Fruit fly (Drosophila melanogaster): ENCODE results near the gene Mst77Y-4.
"Not testable (repeated sequence)": the region's sequence is repeated elsewhere in the genome, so short reads cannot be mapped to it uniquely, and the experiment has no call there.

The Mst77Y-4 gene

DNA sequence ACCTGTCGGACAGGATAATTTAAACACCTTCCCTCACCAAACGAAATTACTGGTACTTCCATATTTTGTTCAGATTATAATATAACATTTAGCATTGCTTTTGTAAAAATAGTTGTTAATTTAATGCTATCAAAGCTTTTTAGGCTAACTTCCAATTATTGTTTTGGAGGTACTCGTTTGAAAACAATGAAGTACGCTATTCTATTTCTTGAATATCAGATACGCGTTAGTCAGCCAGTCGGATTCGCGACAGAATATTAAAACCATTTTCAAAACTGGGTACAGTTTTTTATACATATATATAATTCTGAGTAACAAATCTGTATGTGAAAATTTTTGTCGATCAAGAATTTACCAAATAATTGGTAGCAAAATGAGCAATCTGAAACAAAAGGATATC lies at the start of gene Mst77Y-4:
TSS of gene Mst77Y-4 (plus strand) at position 301 of the 400 bp plus-strand sequence.
- not testable (repeated sequence) for TF ChIP-seq insv, Myc, ttk (optimal IDR thresholded peaks at IDR 0.05)

DNA sequence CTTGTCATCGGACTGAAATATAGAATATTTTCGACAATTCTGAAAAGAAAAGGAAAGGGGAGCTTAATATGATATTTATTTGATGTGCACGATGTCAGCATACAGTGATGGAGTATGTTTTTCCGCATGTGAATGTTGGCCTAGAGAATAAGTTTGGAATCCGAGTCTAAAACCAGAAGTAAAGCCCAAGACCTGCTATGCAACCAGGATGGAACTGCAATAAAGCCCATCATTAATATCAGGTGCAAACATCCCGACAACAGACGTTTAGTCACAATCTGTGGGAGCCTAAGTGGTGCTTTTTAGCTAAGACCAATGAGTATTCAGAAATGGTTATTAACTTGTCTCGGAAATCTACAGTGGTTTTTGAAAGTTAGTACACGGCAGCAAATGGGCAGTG lies 31.5 kb upstream of the Mst77Y-4 start, which contains the start of gene CG46192:
TSS of gene CG46192 (minus strand) at position 101 of the 400 bp plus-strand sequence.
- TF ChIP-seq insv, Sin3A, h (optimal IDR thresholded peaks at IDR 0.05): not testable (repeated sequence)

DNA sequence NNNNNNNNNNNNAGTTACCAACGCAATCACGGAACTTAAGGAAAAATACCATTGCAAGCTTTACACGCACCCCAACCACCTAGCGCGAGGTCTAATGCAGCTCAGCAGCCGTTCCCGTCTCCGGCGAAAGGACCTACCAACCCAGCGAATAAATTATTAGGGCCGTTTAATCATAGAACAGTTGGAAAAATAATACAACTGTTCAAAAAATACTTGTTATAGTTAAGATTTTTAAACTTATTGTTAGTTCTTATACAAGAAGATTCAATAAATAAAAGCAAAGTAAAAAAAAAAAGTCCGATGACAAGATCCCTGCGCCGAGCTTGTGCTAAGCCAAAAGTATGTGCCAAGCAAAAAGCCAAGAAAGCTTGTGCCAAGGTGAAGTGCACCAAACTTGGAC lies 21.9 kb upstream of the Mst77Y-4 start, which contains the start of gene CG46193:
TSS of gene CG46193 (plus strand) at position 301 of the 400 bp plus-strand sequence.
- TF ChIP-seq psq, Myc, ttk (optimal IDR thresholded peaks at IDR 0.05): not testable (repeated sequence)

DNA sequence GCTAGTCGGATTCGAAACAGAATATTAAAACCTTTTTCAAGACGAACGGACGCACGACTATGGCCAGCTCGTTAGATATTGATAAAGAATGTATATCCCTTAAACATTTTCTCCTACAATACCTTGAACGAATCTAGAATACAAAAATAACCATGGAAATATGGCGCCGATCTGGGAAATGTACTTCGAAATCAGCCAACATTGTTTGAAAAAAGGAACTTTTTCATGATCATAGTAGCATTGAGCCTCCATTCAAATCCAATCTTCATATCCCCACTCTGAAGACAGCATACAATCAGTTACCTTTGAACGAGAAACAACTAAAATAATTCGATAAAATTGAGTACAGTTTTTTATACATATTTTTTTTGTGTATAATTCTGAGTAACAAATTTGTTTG lies 4.2 kb downstream of the Mst77Y-4 start, which contains the start of gene CG45764:
TSS of gene CG45764 (plus strand) at position 301 of the 400 bp plus-strand sequence.
- TF ChIP-seq Sin3A, Myc, psq (optimal IDR thresholded peaks at IDR 0.05): not testable (repeated sequence)

Data from Kc167 (cell line).